Fruit fly (Drosophila melanogaster) whole organism, embryonic: ENCODE data around the gene CG15772.
A peak's percentile ranks its signal among the peaks of the same experiment; 100 is the strongest.

ENCODE experiments used
- Bdp1 ChIP-seq: fragments of 200-800 bp; sonication (Bioruptor generic); optimal IDR thresholded peaks from 3 replicates; lab custom pipeline; 2016; ENCODE audit warnings: missing biosample characterization, missing genetic modification characterization
- Blimp-1 ChIP-seq: fragments of 200-800 bp; sonication (Bioruptor generic); optimal IDR thresholded peaks from 3 replicates; lab custom pipeline; 2018; ENCODE audit warnings: missing biosample characterization, missing genetic modification characterization, mild to moderate bottlenecking, moderate library complexity, missing genetic modification reagents
- CG10274 ChIP-seq: fragments of 200-800 bp; sonication (Bioruptor generic); optimal IDR thresholded peaks from 3 replicates; lab custom pipeline; 2017; ENCODE audit warnings: missing biosample characterization, mild to moderate bottlenecking, missing genetic modification characterization
- CG10462 ChIP-seq: fragments of 200-800 bp; sonication (Bioruptor generic); optimal IDR thresholded peaks from 2 replicates; lab custom pipeline; 2016; ENCODE audit warnings: missing biosample characterization, missing genetic modification characterization
- CG11085 ChIP-seq: fragments of 200-800 bp; sonication (Bioruptor generic); IDR thresholded peaks from 2 replicates; pipeline ENCODE4 v1.3.6; 2022; ENCODE audit warnings: missing biosample characterization, missing genetic modification characterization
- CG12659 ChIP-seq: fragments of 200-800 bp; sonication (Bioruptor generic); optimal IDR thresholded peaks from 3 replicates; lab custom pipeline; 2017; ENCODE audit warnings: mild to moderate bottlenecking, missing biosample characterization, missing genetic modification reagents, missing genetic modification characterization
- CG14014 ChIP-seq: fragments of 200-800 bp; sonication (Bioruptor generic); IDR thresholded peaks from 2 replicates; pipeline ENCODE4 v1.3.6; 2022; ENCODE audit warnings: missing biosample characterization, missing genetic modification characterization
- CG15073 ChIP-seq: fragments of 200-800 bp; sonication (Bioruptor generic); optimal IDR thresholded peaks from 2 replicates; lab custom pipeline; 2016; ENCODE audit warnings: missing biosample characterization, missing genetic modification characterization
- CG15601 ChIP-seq: fragments of 200-800 bp; sonication (Bioruptor generic); optimal IDR thresholded peaks from 3 replicates; lab custom pipeline; 2019; ENCODE audit warnings: missing biosample characterization, mild to moderate bottlenecking, missing genetic modification characterization, moderate library complexity
- CG18764 ChIP-seq: fragments of 200-800 bp; sonication (Bioruptor generic); optimal IDR thresholded peaks from 3 replicates; lab custom pipeline; 2016; ENCODE audit warnings: missing biosample characterization, missing genetic modification characterization
- CG2120 ChIP-seq: fragments of 200-800 bp; sonication (Bioruptor generic); optimal IDR thresholded peaks from 3 replicates; lab custom pipeline; 2016; ENCODE audit warnings: missing biosample characterization, missing genetic modification characterization
- CG2202 ChIP-seq: fragments of 200-800 bp; sonication (Bioruptor generic); optimal IDR thresholded peaks from 2 replicates; lab custom pipeline; 2018; ENCODE audit warnings: missing biosample characterization, mild to moderate bottlenecking, missing genetic modification characterization
- CG2875 ChIP-seq: fragments of 200-800 bp; sonication (Bioruptor generic); optimal IDR thresholded peaks from 2 replicates; lab custom pipeline; 2017; ENCODE audit warnings: missing biosample characterization, mild to moderate bottlenecking, missing genetic modification characterization, missing genetic modification reagents
- CG33557 ChIP-seq: fragments of 200-800 bp; sonication (Bioruptor generic); optimal IDR thresholded peaks from 2 replicates; lab custom pipeline; 2019; ENCODE audit warnings: missing biosample characterization, mild to moderate bottlenecking, missing genetic modification characterization, moderate library complexity
- CG4404 ChIP-seq: fragments of 200-800 bp; sonication (Bioruptor generic); IDR thresholded peaks from 2 replicates; pipeline ENCODE4 v1.3.6; 2022; ENCODE audit warnings: missing biosample characterization, missing genetic modification characterization
- CG4617 ChIP-seq: fragments of 200-800 bp; sonication (Bioruptor generic); optimal IDR thresholded peaks from 3 replicates; lab custom pipeline; 2016; ENCODE audit warnings: missing biosample characterization, missing genetic modification characterization, borderline replicate concordance
- CG5180 ChIP-seq: fragments of 200-800 bp; sonication (Bioruptor generic); optimal IDR thresholded peaks from 3 replicates; lab custom pipeline; 2017; ENCODE audit warnings: missing biosample characterization, missing genetic modification characterization, mild to moderate bottlenecking, moderate library complexity, missing genetic modification reagents
- CG6654 ChIP-seq: fragments of 200-800 bp; sonication (Bioruptor generic); optimal IDR thresholded peaks from 2 replicates; lab custom pipeline; 2017; ENCODE audit warnings: missing biosample characterization, mild to moderate bottlenecking, missing genetic modification characterization
- CG7963 ChIP-seq: fragments of 200-800 bp; sonication (Bioruptor generic); IDR thresholded peaks from 3 replicates; pipeline ENCODE4 v1.3.6; 2022; ENCODE audit warnings: missing biosample characterization, missing genetic modification characterization; ENCODE audit not compliant: partially characterized antibody
- CG8089 ChIP-seq: fragments of 200-800 bp; sonication (Bioruptor generic); optimal IDR thresholded peaks from 3 replicates; lab custom pipeline; 2016; ENCODE audit warnings: missing biosample characterization, missing genetic modification characterization
- CG8924 ChIP-seq: fragments of 200-800 bp; optimal IDR thresholded peaks from 3 replicates; lab custom pipeline; 2019; ENCODE audit warnings: missing biosample characterization, mild to moderate bottlenecking, missing genetic modification characterization, moderate library complexity
- Dfd ChIP-seq, 2 experiments: fragments of >200 bp; optimal IDR thresholded peaks; 2 replicates each; lab custom pipeline; 2017; ENCODE audit warnings: missing biosample characterization in 2 of 2, missing genetic modification characterization in 2 of 2
- Fer3 ChIP-seq: fragments of 200-800 bp; sonication (Bioruptor generic); optimal IDR thresholded peaks from 2 replicates; lab custom pipeline; 2018; ENCODE audit warnings: missing biosample characterization, mild to moderate bottlenecking, missing genetic modification characterization, moderate library complexity
- HmgD ChIP-seq: fragments of 200-800 bp; sonication (Bioruptor generic); optimal IDR thresholded peaks from 3 replicates; lab custom pipeline; 2016; ENCODE audit warnings: missing biosample characterization, missing genetic modification characterization
- Lhr ChIP-seq: fragments of 200-800 bp; sonication (Bioruptor generic); optimal IDR thresholded peaks from 3 replicates; lab custom pipeline; 2017; ENCODE audit warnings: mild to moderate bottlenecking, missing biosample characterization, missing genetic modification reagents, missing genetic modification characterization
- Lim3 ChIP-seq: fragments of 200-800 bp; sonication (Bioruptor generic); IDR thresholded peaks from 2 replicates; pipeline ENCODE4 v1.3.6; 2022; ENCODE audit warnings: missing biosample characterization, missing genetic modification characterization
- Nf-YA ChIP-seq: fragments of 200-800 bp; sonication (Bioruptor generic); IDR thresholded peaks from 2 replicates; pipeline ENCODE4 v1.3.6; 2022; ENCODE audit warnings: missing biosample characterization, missing genetic modification characterization
- Optix ChIP-seq: fragments of 200-800 bp; sonication (Bioruptor generic); IDR thresholded peaks from 3 replicates; pipeline ENCODE4 v1.3.6; 2022; ENCODE audit warnings: missing biosample characterization, missing genetic modification characterization
- Ravus ChIP-seq: fragments of 200-800 bp; sonication (Bioruptor generic); IDR thresholded peaks from 2 replicates; pipeline ENCODE4 v1.3.6; 2022; ENCODE audit warnings: missing biosample characterization, missing genetic modification characterization
- Tbp ChIP-seq: fragments of >200 bp; optimal IDR thresholded peaks from 2 replicates; lab custom pipeline; 2018; ENCODE audit warnings: missing biosample characterization, missing genetic modification characterization
- Usf ChIP-seq: fragments of 200-800 bp; sonication (Bioruptor generic); optimal IDR thresholded peaks from 2 replicates; lab custom pipeline; 2017; ENCODE audit warnings: missing genotype, missing biosample characterization, missing genetic modification characterization
- amos ChIP-seq: fragments of 200-800 bp; sonication (Bioruptor generic); IDR thresholded peaks from 2 replicates; pipeline ENCODE4 v1.3.6; 2022; ENCODE audit warnings: missing biosample characterization, missing genetic modification characterization; ENCODE audit not compliant: partially characterized antibody
- ato ChIP-seq: fragments of 200-800 bp; sonication (Bioruptor generic); IDR thresholded peaks from 2 replicates; pipeline ENCODE4 v1.3.6; 2022; ENCODE audit warnings: missing biosample characterization, missing genetic modification characterization; ENCODE audit not compliant: partially characterized antibody
- ci ChIP-seq: fragments of 200-800 bp; sonication (Bioruptor generic); IDR thresholded peaks from 3 replicates; pipeline ENCODE4 v1.3.6; 2022; ENCODE audit warnings: missing biosample characterization, missing genetic modification characterization
- da ChIP-seq: fragments of 200-800 bp; sonication (Bioruptor generic); optimal IDR thresholded peaks from 2 replicates; lab custom pipeline; 2016; ENCODE audit warnings: missing biosample characterization, missing genetic modification characterization
- fd96Cb ChIP-seq: fragments of 200-800 bp; sonication (Bioruptor generic); optimal IDR thresholded peaks from 2 replicates; lab custom pipeline; 2018; ENCODE audit warnings: missing biosample characterization, mild to moderate bottlenecking, missing genetic modification characterization, moderate library complexity
- fu2 ChIP-seq: fragments of 200-800 bp; sonication (Bioruptor generic); optimal IDR thresholded peaks from 2 replicates; lab custom pipeline; 2016; ENCODE audit warnings: missing biosample characterization, missing genetic modification characterization
- gcm2 ChIP-seq: fragments of 200-800 bp; sonication (Bioruptor generic); optimal IDR thresholded peaks from 2 replicates; lab custom pipeline; 2016; ENCODE audit warnings: missing biosample characterization, missing genetic modification characterization
- hbn ChIP-seq: fragments of 200-800 bp; sonication (Bioruptor generic); IDR thresholded peaks from 2 replicates; pipeline ENCODE4 v1.3.6; 2022; ENCODE audit warnings: missing biosample characterization, missing genetic modification characterization; ENCODE audit not compliant: partially characterized antibody
- lab ChIP-seq: fragments of 200-800 bp; sonication (Bioruptor generic); optimal IDR thresholded peaks from 3 replicates; lab custom pipeline; 2017; ENCODE audit warnings: missing biosample characterization, missing genetic modification characterization, mild to moderate bottlenecking, moderate library complexity, missing genetic modification reagents
- nmo ChIP-seq: fragments of 200-800 bp; sonication (Bioruptor generic); optimal IDR thresholded peaks from 2 replicates; lab custom pipeline; 2018; ENCODE audit warnings: missing biosample characterization, mild to moderate bottlenecking, missing genetic modification characterization, moderate library complexity
- nom ChIP-seq: fragments of 200-800 bp; sonication (Bioruptor generic); optimal IDR thresholded peaks from 2 replicates; lab custom pipeline; 2017; ENCODE audit warnings: missing biosample characterization, missing genetic modification characterization, mild to moderate bottlenecking, moderate library complexity, missing genetic modification reagents
- pan ChIP-seq, 4 experiments: fragments of >200 bp in 3 of 4; fragments of 200-800 bp in 1 of 4; sonication (Bioruptor generic) in 1 of 4; optimal IDR thresholded peaks in 3 of 4; IDR thresholded peaks in 1 of 4; 2 replicates each; pipeline versions ENCODE4 v1.3.6 to Lab custom; 2017 to 2022; ENCODE audit warnings: missing biosample characterization in 2 of 4, missing genetic modification characterization in 2 of 4, mixed read lengths in 1 of 4
- rib ChIP-seq: fragments of 200-800 bp; sonication (Bioruptor generic); IDR thresholded peaks from 2 replicates; pipeline ENCODE4 v1.3.6; 2022; ENCODE audit warnings: missing biosample characterization, missing genetic modification characterization
- so ChIP-seq: fragments of 200-800 bp; sonication (Bioruptor generic); IDR thresholded peaks from 3 replicates; pipeline ENCODE4 v1.3.6; 2022; ENCODE audit warnings: missing biosample characterization, missing genetic modification characterization
- tna ChIP-seq: fragments of 200-800 bp; sonication (Bioruptor generic); IDR thresholded peaks from 2 replicates; pipeline ENCODE4 v1.3.6; 2022; ENCODE audit warnings: missing biosample characterization, missing genetic modification characterization; ENCODE audit not compliant: partially characterized antibody

CG15772 gene

DNA sequence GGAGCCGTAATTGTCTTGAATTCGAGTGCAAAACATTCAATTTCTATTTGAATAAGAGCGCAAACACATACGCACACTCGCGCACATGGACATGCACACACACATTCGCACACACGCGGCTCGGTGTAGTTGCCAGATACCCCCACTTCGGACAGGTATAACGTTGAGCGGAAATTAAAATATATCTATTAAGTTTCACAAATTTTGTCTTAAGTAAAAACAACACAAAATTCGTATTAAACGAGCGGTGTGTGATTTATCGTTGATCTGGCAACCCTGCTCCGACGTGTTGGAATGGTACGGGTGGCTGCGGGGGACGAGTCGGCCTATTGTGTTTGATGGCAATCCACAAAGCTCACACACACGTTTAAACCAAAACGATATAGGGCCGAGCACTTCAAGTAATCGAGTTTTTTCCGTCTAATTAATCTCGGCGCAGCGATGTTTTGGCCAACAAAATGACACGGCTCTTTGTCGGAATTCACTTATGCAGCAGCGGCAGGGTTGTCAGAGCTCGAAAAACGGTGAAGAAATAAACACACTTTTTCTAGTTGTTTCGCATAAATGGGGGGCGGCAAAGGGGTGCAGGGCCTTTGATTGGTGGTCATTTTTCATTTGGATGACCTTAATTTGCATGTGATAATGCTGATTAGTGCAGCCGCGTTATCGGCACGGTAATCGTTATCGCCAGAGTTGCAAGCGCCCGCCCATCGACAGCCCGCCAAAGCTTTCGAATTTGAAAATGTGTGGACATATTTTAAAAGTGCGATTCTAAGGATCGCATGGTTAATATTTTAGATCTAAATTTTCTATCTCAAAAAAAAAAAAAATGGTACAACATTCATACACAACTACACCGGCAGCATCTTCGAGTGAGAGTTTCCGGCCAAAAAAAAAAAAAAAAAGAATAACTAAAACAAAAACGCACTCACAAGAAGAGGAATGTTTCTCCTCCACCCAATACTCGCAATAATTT, 5.9 kb upstream of the CG15772 start (continued):
- TF ChIP-seq hbn, result no peak
- TF ChIP-seq CG5180 (GFP tag; lab: Kevin White, UChicago), result peak; percentile 63
- no peak for TF ChIP-seq amos (GFP tag; lab: Robert Waterston, UW)
- TF ChIP-seq lab (GFP tag; lab: Kevin White, UChicago), result peak; percentile 88
- TF ChIP-seq CG2202 (tag; lab: Kevin White, UChicago), result peak; percentile 37
- peak; percentile 54 for TF ChIP-seq fu2 (GFP tag; lab: Kevin White, UChicago)
- peak; percentile 73 for TF ChIP-seq CG2120 (GFP tag; lab: Kevin White, UChicago)
- TF ChIP-seq CG8924 (tag; lab: Kevin White, UChicago), result peak; percentile 59
- TF ChIP-seq nom (GFP tag; lab: Kevin White, UChicago), result peak; percentile 57
- peak; percentile 41 for TF ChIP-seq Lhr (GFP tag; lab: Kevin White, UChicago)
- TF ChIP-seq Fer3 (tag; lab: Kevin White, UChicago), result peak; percentile 73
- peak; percentile 47 for TF ChIP-seq Bdp1 (GFP tag; lab: Kevin White, UChicago)
- peak; percentile 80 for TF ChIP-seq CG12659 (GFP tag; lab: Kevin White, UChicago)
- peak; percentile 44; the same call in 1 of the 2 replicates for TF ChIP-seq Lim3 (GFP tag; lab: Robert Waterston, UW)
- no peak for TF ChIP-seq da (GFP tag; lab: Kevin White, UChicago)
- TF ChIP-seq tna (GFP tag; lab: Robert Waterston, UW), result no peak
- TF ChIP-seq ato (GFP tag; lab: Robert Waterston, UW), result peak; percentile 38; the same call in 1 of the 2 replicates
- peak; percentile 64 for TF ChIP-seq CG15601
- TF ChIP-seq gcm2, result peak; percentile 63
- peak; percentile 83 for TF ChIP-seq so
- TF ChIP-seq CG11085 (GFP tag; lab: Robert Waterston, UW), result peak; percentile 50
- TF ChIP-seq Dfd (GFP tag; optimal IDR thresholded peaks at IDR 0.05; lab: Kevin White, UChicago), result no peak
- TF ChIP-seq Ravus (GFP tag; lab: Robert Waterston, UW), result peak; percentile 29; the same call in 1 of the 2 replicates
- no peak for TF ChIP-seq Tbp (GFP tag; lab: Kevin White, UChicago)
- peak; percentile 66 for TF ChIP-seq CG4404 (GFP tag; lab: Robert Waterston, UW)
- TF ChIP-seq ci (GFP tag; lab: Robert Waterston, UW), result peak; percentile 91
- TF ChIP-seq CG18764 (GFP tag; lab: Kevin White, UChicago), result no peak
- TF ChIP-seq CG14014 (GFP tag; lab: Robert Waterston, UW), result peak; percentile 85
- 0 out of 2 replicates have a peak, but pooled peaks have one; percentile 35 for TF ChIP-seq Nf-YA (GFP tag; lab: Robert Waterston, UW)
- TF ChIP-seq CG15073 (GFP tag; lab: Kevin White, UChicago), result peak; percentile 7
- TF ChIP-seq HmgD (GFP tag; lab: Kevin White, UChicago), result no peak
- TF ChIP-seq Usf (GFP tag; lab: Kevin White, UChicago), result peak; percentile 31
- TF ChIP-seq Optix (GFP tag; lab: Robert Waterston, UW), result peak; percentile 73
- peak; percentile 65 for TF ChIP-seq CG7963
- peak; percentile 12 for TF ChIP-seq CG6654 (GFP tag; lab: Kevin White, UChicago)
- no peak for TF ChIP-seq pan (optimal IDR thresholded peaks at IDR 0.05; lab: Kevin White, UChicago)
- peak in 1 of 2 experiments; percentile 86 for TF ChIP-seq pan (GFP tag; optimal IDR thresholded peaks at IDR 0.05 in 1 of 2, IDR thresholded peaks at IDR 0.05 in 1 of 2)
- TF ChIP-seq rib (GFP tag; lab: Robert Waterston, UW), result no peak
- peak; percentile 28 for TF ChIP-seq CG2875
- peak; percentile 40 for TF ChIP-seq fd96Cb
- peak; percentile 32 for TF ChIP-seq CG10274
- peak; percentile 25 for TF ChIP-seq CG8089
- peak; percentile 44 for TF ChIP-seq CG33557 (GFP tag; lab: Kevin White, UChicago)
- no peak for TF ChIP-seq CG10462
- TF ChIP-seq CG4617 (GFP tag; lab: Kevin White, UChicago), result peak; percentile 45
- peak; percentile 65 for TF ChIP-seq Blimp-1 (GFP tag; lab: Kevin White, UChicago)
- TF ChIP-seq nmo (GFP tag; lab: Kevin White, UChicago), result peak; percentile 62
